Worm (Caenorhabditis elegans): ENCODE results near the gene srd-55.
"Not testable (repeated sequence)": the region's sequence is repeated elsewhere in the genome, so short reads cannot be mapped to it uniquely, and the experiment has no call there.

The srd-55 gene

DNA sequence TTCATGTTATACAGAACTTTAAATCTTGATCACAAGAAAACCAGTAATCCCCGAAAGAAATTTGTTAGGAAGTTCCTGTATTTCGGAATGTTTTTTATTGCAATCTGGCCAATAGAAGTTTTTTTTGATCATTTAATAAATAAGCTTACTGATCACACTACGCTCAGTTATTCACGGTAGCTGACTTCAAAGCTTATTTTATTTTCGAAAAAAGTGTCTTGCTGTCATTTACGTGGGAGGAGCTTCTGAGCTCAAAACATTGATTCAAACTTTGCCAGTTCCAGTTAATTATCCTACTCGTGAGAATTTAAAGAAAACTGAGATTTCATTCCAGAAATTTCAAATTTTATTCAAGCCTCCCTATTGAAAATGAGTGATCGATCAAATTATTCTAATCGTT lies 24.0 kb downstream of the srd-55 start, which contains the start of gene srd-54:
Gene srd-54 (plus strand): TSS at position 301 of the 400 bp plus-strand sequence.
- TF ChIP-seq ceh-27 (GFP tag; optimal IDR thresholded peaks at IDR 0.05) (no peak), zfh-2 (GFP tag; conservative IDR thresholded peaks at IDR 0.05) (no peak), aptf-2 (GFP tag; conservative IDR thresholded peaks at IDR 0.05) (no peak)

DNA sequence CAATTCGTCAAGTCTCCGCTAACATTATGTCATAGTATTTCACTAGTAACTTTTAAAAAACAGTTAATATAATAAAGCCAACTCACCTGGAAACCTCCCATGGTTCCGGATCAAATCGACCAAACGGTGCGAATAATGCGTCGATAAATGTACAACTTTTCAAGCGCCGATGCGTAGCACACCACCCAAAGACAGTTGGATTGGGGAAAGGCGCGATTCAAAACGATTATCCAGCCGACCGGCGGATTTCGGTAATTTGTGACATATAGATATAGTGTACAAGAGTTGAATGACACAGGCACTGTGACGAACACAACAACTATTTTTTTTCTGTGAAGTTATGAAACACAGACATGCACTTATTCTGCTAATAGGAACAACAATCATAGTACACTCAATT lies 25.9 kb downstream of the srd-55 start, which contains the start of gene kcc-3:
Gene kcc-3 (minus strand): TSS at position 101 of the 400 bp plus-strand sequence.
- TF ChIP-seq zim-3 (tag; optimal IDR thresholded peaks at IDR 0.05) = no peak
- no peak for TF ChIP-seq cebp-2 (GFP tag; IDR thresholded peaks at IDR 0.05)

- not testable (repeated sequence) for TF ChIP-seq hlh-12 (tag; optimal IDR thresholded peaks at IDR 0.05); C17E4.6 (GFP tag; IDR thresholded peaks at IDR 0.05); lin-35 (GFP tag; optimal IDR thresholded peaks at IDR 0.05)
These were observed 26.7 kb downstream of the srd-55 start, which contains the start of gene K02A2.1 for ce11 chrII:7434958-7435357. K02A2.1 (plus strand) TSS chrII:7435258.

DNA sequence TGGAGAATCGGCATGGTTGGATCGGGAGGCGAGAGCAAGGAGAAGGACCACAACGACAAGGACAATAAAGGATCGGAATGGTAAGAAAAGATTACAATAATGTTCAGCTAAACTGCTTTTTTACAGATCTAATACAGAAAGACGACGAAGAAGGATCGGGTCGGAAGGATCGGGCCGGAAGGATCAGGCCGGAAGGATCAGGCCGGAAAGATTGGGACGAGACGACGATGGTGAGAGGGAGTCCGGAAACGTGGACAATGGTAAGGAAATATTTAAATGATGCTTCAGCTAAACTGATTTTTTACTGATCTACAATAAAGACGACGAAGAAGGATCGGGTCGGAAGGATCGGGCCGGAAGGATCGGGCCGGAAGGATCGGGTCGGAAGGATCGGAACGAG lies 38.4 kb downstream of the srd-55 start:
- TF ChIP-seq Y79H2A.3 (GFP tag; conservative IDR thresholded peaks at IDR 0.05) = 0 out of 2 replicates have a peak, but pooled peaks have one; percentile 43
- TF ChIP-seq K11D2.4 (GFP tag; IDR thresholded peaks at IDR 0.05) = 0 out of 2 replicates have a peak, but pooled peaks have one; percentile 10
- TF ChIP-seq aptf-2 (GFP tag; conservative IDR thresholded peaks at IDR 0.05) = 0 out of 2 replicates have a peak, but pooled peaks have one; percentile 33
- peak; percentile 51 for TF ChIP-seq dox-1 (GFP tag; IDR thresholded peaks at IDR 0.05)
- 0 out of 2 replicates have a peak, but pooled peaks have one; percentile 3 for TF ChIP-seq ztf-25 (GFP tag; IDR thresholded peaks at IDR 0.05)

- TF ChIP-seq ceh-91 (GFP tag; IDR thresholded peaks at IDR 0.05) (no peak), ceh-100 (GFP tag; IDR thresholded peaks at IDR 0.05) (no peak), nfya-1 (tag; optimal IDR thresholded peaks at IDR 0.05; ENCODE audit: borderline replicate concordance, insufficient read depth) (no peak), ekl-4 (GFP tag; IDR thresholded peaks at IDR 0.05) (no peak), F55B11.4 (tag; optimal IDR thresholded peaks at IDR 0.05; ENCODE audit: borderline replicate concordance, insufficient read depth) (no peak), tbp1 (GFP tag; optimal IDR thresholded peaks at IDR 0.05) (no peak), ccch-3 (GFP tag; optimal IDR thresholded peaks at IDR 0.05) (no peak), ztf-6 (GFP tag; IDR thresholded peaks at IDR 0.05) (no peak), hlh-26 (GFP tag; conservative IDR thresholded peaks at IDR 0.05) (no peak), unc-62 (GFP tag; optimal IDR thresholded peaks at IDR 0.05) (no peak), mes-4 (tag; optimal IDR thresholded peaks at IDR 0.05) (no peak), cebp-2 (GFP tag; IDR thresholded peaks at IDR 0.05) (no peak), snpc-4 (GFP tag; optimal IDR thresholded peaks at IDR 0.05) (no peak), snpc-4 (tag; optimal IDR thresholded peaks at IDR 0.05) (no peak), attf-6 (GFP tag; IDR thresholded peaks at IDR 0.05) (no peak), B0035.1 (tag; optimal IDR thresholded peaks at IDR 0.05) (no peak)
These were observed 47.9 kb downstream of the srd-55 start, which contains the start of gene D1022.3 for ce11 chrII:7456184-7456583. D1022.3 (minus strand) TSS chrII:7456284.

DNA sequence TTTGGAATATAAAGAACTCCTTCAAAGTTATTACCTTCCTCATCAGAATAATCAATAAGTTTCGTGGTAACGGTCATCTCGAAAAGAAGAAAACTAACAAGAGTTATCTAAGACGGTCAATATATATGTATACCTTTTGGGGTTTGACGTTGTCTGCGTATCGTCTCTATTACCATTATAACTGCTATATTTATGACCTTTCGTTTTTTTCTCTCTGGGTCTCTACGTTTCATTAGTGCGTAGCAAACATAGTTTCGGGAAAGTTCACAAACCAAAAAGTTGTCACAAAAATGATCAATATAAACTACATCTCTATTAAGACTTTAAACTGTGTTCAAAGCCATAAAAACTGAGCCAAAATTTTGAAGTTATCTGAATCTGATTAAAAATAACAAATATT lies 48.9 kb downstream of the srd-55 start, which contains the start of gene D1022.4:
Gene D1022.4 (minus strand): TSS at position 83 of the 400 bp plus-strand sequence.
- TF ChIP-seq bed-1 (GFP tag; IDR thresholded peaks at IDR 0.05) = no peak
- TF ChIP-seq Y79H2A.3 (GFP tag; conservative IDR thresholded peaks at IDR 0.05) = no peak
- TF ChIP-seq ceh-27 (GFP tag; optimal IDR thresholded peaks at IDR 0.05) = no peak
- TF ChIP-seq rpc-1 (optimal IDR thresholded peaks at IDR 0.05) = no peak
- no peak for TF ChIP-seq rpc-1 (tag; optimal IDR thresholded peaks at IDR 0.05)
- no peak for TF ChIP-seq egl-18 (GFP tag; IDR thresholded peaks at IDR 0.05)
- TF ChIP-seq hmg-1.2 (GFP tag; IDR thresholded peaks at IDR 0.05) = peak; percentile 15; the same call in 1 of the 2 replicates
- TF ChIP-seq nfya-2 (GFP tag; IDR thresholded peaks at IDR 0.05) = no peak
- TF ChIP-seq sea-2 (GFP tag; IDR thresholded peaks at IDR 0.05) = no peak
- no peak for TF ChIP-seq lsl-1 (GFP tag; optimal IDR thresholded peaks at IDR 0.05)
- peak; percentile 30 for TF ChIP-seq nhr-80 (tag; optimal IDR thresholded peaks at IDR 0.05)
- TF ChIP-seq F10E7.11 (tag; optimal IDR thresholded peaks at IDR 0.05) = no peak

Data from whole organism, young adult.